Worm (Caenorhabditis elegans): ENCODE results near the gene C05E11.6.

- TF ChIP-seq pha-4 (tag; optimal IDR thresholded peaks at IDR 0.05) (no peak), ceh-34 (tag; optimal IDR thresholded peaks at IDR 0.05) (no peak), pag-3 (tag; optimal IDR thresholded peaks at IDR 0.05; ENCODE audit: borderline replicate concordance) (no peak), pat-9 (tag; optimal IDR thresholded peaks at IDR 0.05) (no peak), ets-4 (tag; optimal IDR thresholded peaks at IDR 0.05) (no peak), fkh-10 (GFP tag; optimal IDR thresholded peaks at IDR 0.05) (no peak), ceh-9 (tag; optimal IDR thresholded peaks at IDR 0.05) (no peak), ama-1 (optimal IDR thresholded peaks at IDR 0.05) (no peak), C08G9.2 (tag; optimal IDR thresholded peaks at IDR 0.05) (no peak), F13H6.1 (tag; optimal IDR thresholded peaks at IDR 0.05) (no peak), unc-55 (GFP tag; optimal IDR thresholded peaks at IDR 0.05) (no peak), ceh-18 (tag; optimal IDR thresholded peaks at IDR 0.05) (no peak)
Measured at ce11 chrX:4550987-4551386, 11.0 kb upstream of the C05E11.6 start.

All from whole organism, late embryonic.